Worm (Caenorhabditis elegans): ENCODE results near the gene flp-10.
A peak's percentile ranks its signal among the peaks of the same experiment; 100 is the strongest.

Gene flp-10

ce11 chrIV:7910197-7910735 is 41.6 kb downstream of the flp-10 start, which contains the start of the genes npp-27 and ntl-4 (continued):
- no peak for TF ChIP-seq dmd-9 (GFP tag; IDR thresholded peaks at IDR 0.05)
- TF ChIP-seq dpl-1 (GFP tag; optimal IDR thresholded peaks at IDR 0.05): no peak
- peak in 1 of 2 experiments; percentile 60 for TF ChIP-seq lsy-2 (tag; optimal IDR thresholded peaks at IDR 0.05)
- TF ChIP-seq snpc-4 (tag; optimal IDR thresholded peaks at IDR 0.05): no peak
- no peak for TF ChIP-seq daf-16 (GFP tag; optimal IDR thresholded peaks at IDR 0.05)
- TF ChIP-seq daf-16 (tag; optimal IDR thresholded peaks at IDR 0.05): peak; percentile 42
- TF ChIP-seq R02D3.7 (tag; optimal IDR thresholded peaks at IDR 0.05): no peak
- TF ChIP-seq lir-3 (tag; optimal IDR thresholded peaks at IDR 0.05): no peak
- no peak for TF ChIP-seq ama-1 (optimal IDR thresholded peaks at IDR 0.05)
- TF ChIP-seq F49E8.2 (tag; optimal IDR thresholded peaks at IDR 0.05; ENCODE audit: borderline replicate concordance): no peak
- TF ChIP-seq F37D6.2 (tag; optimal IDR thresholded peaks at IDR 0.05): no peak
- no peak for TF ChIP-seq attf-4 (tag; optimal IDR thresholded peaks at IDR 0.05)
- no peak for TF ChIP-seq lin-15B (tag; optimal IDR thresholded peaks at IDR 0.05)
- TF ChIP-seq unc-130 (GFP tag; optimal IDR thresholded peaks at IDR 0.05): no peak
- TF ChIP-seq mep-1 (tag; optimal IDR thresholded peaks at IDR 0.05): peak; percentile 4
- peak; percentile 18 for TF ChIP-seq hlh-11 (tag; optimal IDR thresholded peaks at IDR 0.05)
- TF ChIP-seq ceh-32 (tag; optimal IDR thresholded peaks at IDR 0.05; ENCODE audit: poor library complexity): no peak
- peak; percentile 8 for TF ChIP-seq mes-2 (tag; optimal IDR thresholded peaks at IDR 0.05; ENCODE audit: poor library complexity, severe bottlenecking)
- no peak for TF ChIP-seq arid-1 (GFP tag; conservative IDR thresholded peaks at IDR 0.05)
- peak; percentile 11; the same call in 1 of the 2 replicates for TF ChIP-seq T26A8.4 (GFP tag; IDR thresholded peaks at IDR 0.05)
- no peak for TF ChIP-seq nhr-77 (tag; optimal IDR thresholded peaks at IDR 0.05)
- no peak for TF ChIP-seq fkh-10 (GFP tag; optimal IDR thresholded peaks at IDR 0.05)
- TF ChIP-seq mxl-3 (GFP tag; optimal IDR thresholded peaks at IDR 0.05): peak; percentile 40

DNA sequence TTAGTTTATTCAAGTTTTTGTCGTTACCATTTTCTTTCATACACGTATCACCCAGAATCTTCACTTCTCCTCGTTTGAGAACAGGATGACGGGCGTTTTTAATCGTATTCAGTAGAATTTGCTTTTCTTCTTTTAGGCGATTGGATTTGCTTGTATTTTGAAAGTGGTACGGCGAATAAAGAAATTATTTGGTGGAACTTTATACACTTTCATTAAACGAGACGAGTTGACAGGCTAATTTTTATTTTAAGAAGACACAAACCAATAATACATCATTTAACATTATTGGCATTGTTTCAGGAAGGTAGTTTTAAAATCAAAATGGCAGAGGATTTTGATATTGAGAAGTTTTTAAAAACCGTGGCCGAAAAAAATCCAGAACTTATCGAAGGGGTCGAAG is 46.3 kb downstream of the flp-10 start, which contains the start of gene C49H3.4:
Gene C49H3.4 (plus strand): TSS at position 301 of the 400 bp plus-strand sequence.
- TF ChIP-seq mep-1 (tag; optimal IDR thresholded peaks at IDR 0.05) (no peak), vab-7 (GFP tag; IDR thresholded peaks at IDR 0.05) (no peak), snpc-4 (tag; optimal IDR thresholded peaks at IDR 0.05) (no peak), T20F7.1 (GFP tag; optimal IDR thresholded peaks at IDR 0.05) (peak; percentile 8), Y5F2A.4 (GFP tag; optimal IDR thresholded peaks at IDR 0.05) (no peak), lim-7 (GFP tag; IDR thresholded peaks at IDR 0.05) (no peak), zip-11 (GFP tag; IDR thresholded peaks at IDR 0.05) (no peak), aha-1 (tag) (peak; percentile 69), ama-1 (optimal IDR thresholded peaks at IDR 0.05) (peak; percentile 38)

DNA sequence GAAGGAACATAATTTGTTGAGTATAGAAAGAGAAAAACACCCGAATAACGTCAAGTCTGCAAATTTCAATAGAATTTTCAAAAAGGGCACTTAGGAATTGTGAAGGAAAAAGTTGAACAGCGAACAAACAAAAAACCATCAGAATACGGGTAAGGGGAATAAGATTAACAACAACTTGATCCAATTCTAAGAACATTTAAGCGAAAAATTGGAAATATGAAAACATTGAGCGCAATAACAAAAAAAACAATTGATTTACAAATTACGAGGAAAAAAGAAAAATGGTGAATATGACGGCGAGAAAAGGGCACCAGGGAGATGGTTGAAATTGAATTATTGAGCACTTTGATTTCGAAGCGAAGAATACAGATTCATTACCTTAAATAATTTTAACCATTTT is 48.2 kb downstream of the flp-10 start:
- TF ChIP-seq aly-2 (tag; optimal IDR thresholded peaks at IDR 0.05) (no peak), unc-62 (GFP tag; optimal IDR thresholded peaks at IDR 0.05 in 1 of 2) (peak in 1 of 2 experiments; percentile 90), unc-62 (tag; optimal IDR thresholded peaks at IDR 0.05) (no peak), pqm-1 (tag; optimal IDR thresholded peaks at IDR 0.05) (no peak), ceh-32 (tag; optimal IDR thresholded peaks at IDR 0.05; ENCODE audit: poor library complexity) (no peak), F26F4.8 (GFP tag; conservative IDR thresholded peaks at IDR 0.05) (no peak), nhr-48 (tag; optimal IDR thresholded peaks at IDR 0.05) (no peak), nhr-77 (tag; optimal IDR thresholded peaks at IDR 0.05) (no peak), duxl-1 (tag; optimal IDR thresholded peaks at IDR 0.05; ENCODE audit: poor library complexity) (no peak), aha-1 (tag) (peak; percentile 90), mdl-1 (tag; optimal IDR thresholded peaks at IDR 0.05) (no peak), set-16 (GFP tag; IDR thresholded peaks at IDR 0.05) (no peak)
